Worm (Caenorhabditis elegans): ENCODE results near the gene srg-56.

ce11 chrV:2716933-2717332, 21.1 kb downstream of the srg-56 start:
- TF ChIP-seq ets-7 (tag; optimal IDR thresholded peaks at IDR 0.05) (no peak), hmg-4 (GFP tag; optimal IDR thresholded peaks at IDR 0.05) (no peak), hmbx-1 (tag; optimal IDR thresholded peaks at IDR 0.05) (no peak)

Data from whole organism, early embryonic.